Worm (Caenorhabditis elegans) whole organism, mixed stage, embryonic: ENCODE measurements around the gene str-171.
"Not testable (repeated sequence)": the region's sequence is repeated elsewhere in the genome, so short reads cannot be mapped to it uniquely, and the experiment has no call there.

Source experiments
- M03D4.4 ChIP-seq: sonication (generic microtip); optimal IDR thresholded peaks from 2 replicates; lab custom pipeline; 2017; ENCODE audit warnings: mild to moderate bottlenecking, missing genetic modification characterization, missing compliant biosample characterization
- bed-3 ChIP-seq: fragments of 200-800 bp; sonication (Bioruptor generic); optimal IDR thresholded peaks from 3 replicates; lab custom pipeline; 2018; ENCODE audit warnings: mild to moderate bottlenecking, missing genetic modification characterization, moderate library complexity, missing compliant biosample characterization
- ceh-39 ChIP-seq: fragments of 150-350 bp; optimal IDR thresholded peaks from 2 replicates; lab custom pipeline; 2014; ENCODE audit warnings: missing biosample characterization, missing genetic modification characterization
- ceh-83 ChIP-seq: fragments of 200-800 bp; sonication (Bioruptor generic); optimal IDR thresholded peaks from 2 replicates; lab custom pipeline; 2018; ENCODE audit warnings: mild to moderate bottlenecking, missing genetic modification characterization, missing compliant biosample characterization
- ces-1 ChIP-seq: fragments of 150-350 bp; optimal IDR thresholded peaks from 2 replicates; lab custom pipeline; 2014; ENCODE audit warnings: missing biosample characterization, missing genetic modification reagents, missing genetic modification characterization
- cnd-1 ChIP-seq: fragments of 200-800 bp; sonication (Bioruptor generic); optimal IDR thresholded peaks from 2 replicates; lab custom pipeline; 2018; ENCODE audit warnings: mild to moderate bottlenecking, missing genetic modification characterization, missing compliant biosample characterization
- drap-1 ChIP-seq: fragments of 200-800 bp; sonication (Bioruptor generic); optimal IDR thresholded peaks from 3 replicates; lab custom pipeline; 2018; ENCODE audit warnings: mild to moderate bottlenecking, missing genetic modification characterization, missing compliant biosample characterization
- elt-1 ChIP-seq: sonication (generic microtip); optimal IDR thresholded peaks from 2 replicates; lab custom pipeline; 2017; ENCODE audit warnings: missing genetic modification characterization, mild to moderate bottlenecking, missing compliant biosample characterization, antibody characterized with exemption, moderate library complexity, borderline replicate concordance; ENCODE audit not compliant: insufficient read depth
- elt-3 ChIP-seq: fragments of 150-350 bp; optimal IDR thresholded peaks from 2 replicates; lab custom pipeline; 2014; ENCODE audit warnings: missing biosample characterization, missing genetic modification characterization
- flh-1 ChIP-seq: fragments of 200-800 bp; sonication (Bioruptor generic); optimal IDR thresholded peaks from 2 replicates; lab custom pipeline; 2018; ENCODE audit warnings: mild to moderate bottlenecking, missing genetic modification characterization, moderate library complexity, missing compliant biosample characterization
- hlh-1 ChIP-seq: fragments of 150-350 bp; optimal IDR thresholded peaks from 2 replicates; lab custom pipeline; 2014; ENCODE audit warnings: missing biosample characterization, missing genetic modification reagents, missing genetic modification characterization
- lin-13 ChIP-seq: fragments of 150-350 bp; optimal IDR thresholded peaks from 2 replicates; lab custom pipeline; 2014; ENCODE audit warnings: missing biosample characterization, missing genetic modification characterization
- lin-32 ChIP-seq: fragments of 200-800 bp; sonication (Bioruptor generic); optimal IDR thresholded peaks from 2 replicates; lab custom pipeline; 2018; ENCODE audit warnings: mild to moderate bottlenecking, missing genetic modification characterization, missing compliant biosample characterization
- mab-5 ChIP-seq: fragments of 150-350 bp; optimal IDR thresholded peaks from 2 replicates; lab custom pipeline; 2014; ENCODE audit warnings: missing biosample characterization, missing genetic modification characterization
- mls-2 ChIP-seq: sonication (generic microtip); optimal IDR thresholded peaks from 2 replicates; lab custom pipeline; 2016; ENCODE audit warnings: mild to moderate bottlenecking, missing genetic modification characterization, moderate library complexity, missing compliant biosample characterization
- nhr-12 ChIP-seq: fragments of 150-350 bp; optimal IDR thresholded peaks from 2 replicates; lab custom pipeline; 2014; ENCODE audit warnings: missing biosample characterization, missing genetic modification characterization
- nhr-2 ChIP-seq: fragments of 150-350 bp; optimal IDR thresholded peaks from 2 replicates; lab custom pipeline; 2014; ENCODE audit warnings: missing biosample characterization, missing genetic modification characterization
- nhr-237 ChIP-seq: fragments of 150-350 bp; optimal IDR thresholded peaks from 2 replicates; lab custom pipeline; 2014; ENCODE audit warnings: missing biosample characterization, missing genetic modification characterization
- nhr-28 ChIP-seq: fragments of 150-350 bp; optimal IDR thresholded peaks from 2 replicates; lab custom pipeline; 2014; ENCODE audit warnings: missing biosample characterization, missing genetic modification characterization
- pha-4 ChIP-seq: fragments of 150-350 bp; optimal IDR thresholded peaks from 2 replicates; lab custom pipeline; 2018; ENCODE audit warnings: missing biosample characterization, missing genetic modification reagents, missing genetic modification characterization
- sem-2 ChIP-seq: fragments of 200-800 bp; sonication (Bioruptor generic); optimal IDR thresholded peaks from 2 replicates; lab custom pipeline; 2018; ENCODE audit warnings: mild to moderate bottlenecking, missing genetic modification characterization, missing compliant biosample characterization
- snpc-4 ChIP-seq: fragments of 150-350 bp; optimal IDR thresholded peaks from 2 replicates; lab custom pipeline; 2014; ENCODE audit warnings: missing biosample characterization, missing genetic modification characterization
- tbx-8 ChIP-seq: fragments of 200-800 bp; sonication (Bioruptor generic); optimal IDR thresholded peaks from 2 replicates; lab custom pipeline; 2018; ENCODE audit warnings: mild to moderate bottlenecking, missing genetic modification characterization, moderate library complexity, missing compliant biosample characterization
- unc-120 ChIP-seq: sonication (generic microtip); optimal IDR thresholded peaks from 2 replicates; lab custom pipeline; 2017; ENCODE audit warnings: missing genetic modification characterization, missing compliant biosample characterization; ENCODE audit not compliant: poor library complexity, severe bottlenecking
- unc-39 ChIP-seq: fragments of 150-350 bp; optimal IDR thresholded peaks from 2 replicates; lab custom pipeline; 2014; ENCODE audit warnings: missing biosample characterization, missing genetic modification characterization
- unc-62 ChIP-seq: fragments of 150-350 bp; optimal IDR thresholded peaks from 2 replicates; lab custom pipeline; 2014; ENCODE audit warnings: missing biosample characterization, missing genetic modification reagents, missing genetic modification characterization
- zip-8 ChIP-seq: fragments of 150-350 bp; optimal IDR thresholded peaks from 2 replicates; lab custom pipeline; 2014; ENCODE audit warnings: missing biosample characterization, missing genetic modification characterization

str-171 gene

ce11 chrV:15105893-15106598 lies 26.3 kb downstream of the str-171 start, which contains the start of gene C01G10.14:
Gene C01G10.14 (minus strand): TSS chrV:15105943.
- TF ChIP-seq snpc-4 (tag; lab: Kevin White, UChicago); lin-13 (tag; lab: Kevin White, UChicago); drap-1 (GFP tag; lab: Kevin White, UChicago): not testable (repeated sequence)

DNA sequence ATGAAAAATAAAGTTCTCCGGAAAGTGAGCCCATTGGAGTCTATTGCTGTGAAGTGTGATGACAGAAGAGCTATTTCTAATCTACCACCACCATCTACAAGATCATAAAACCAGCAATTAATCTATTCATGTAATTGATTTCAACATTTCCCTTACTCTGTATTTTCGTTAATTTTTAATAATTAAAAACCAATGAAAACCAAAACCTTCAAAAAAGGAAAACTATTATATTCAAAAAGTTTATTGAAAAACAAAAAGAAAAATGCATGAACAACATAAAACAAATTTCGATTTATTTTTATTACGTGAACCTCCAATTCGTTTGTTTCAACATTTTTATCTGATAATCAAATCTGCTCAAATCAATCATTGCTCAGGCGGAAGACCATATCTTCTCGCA lies 32.9 kb downstream of the str-171 start, which contains the start of gene C01G10.1:
TSS of gene C01G10.1 (plus strand) at position 301 of the 400 bp plus-strand sequence.
- TF ChIP-seq elt-1 (tag; lab: Kevin White, UChicago) (peak; percentile 7), ceh-39 (no peak), hlh-1 (no peak), nhr-12 (no peak)

DNA sequence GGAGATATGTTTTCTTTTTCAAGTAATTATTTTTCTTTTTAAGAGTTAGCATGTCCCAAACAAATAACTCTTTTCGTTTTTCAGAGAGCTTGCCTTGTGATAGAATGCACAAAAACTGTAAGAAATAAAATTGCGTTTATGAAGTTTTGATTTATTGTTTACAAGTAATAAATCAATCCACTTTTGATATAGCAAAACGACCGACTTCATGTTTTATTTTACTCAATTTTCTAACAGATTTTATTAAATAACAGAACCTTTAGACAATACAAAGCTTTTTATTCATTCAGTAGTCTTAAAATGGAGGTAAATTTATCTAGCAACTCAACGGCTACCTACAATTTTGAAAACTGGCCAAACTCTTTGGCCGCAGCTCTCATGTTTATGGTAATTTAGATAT lies 37.6 kb downstream of the str-171 start, which contains the start of gene srx-78:
TSS of gene srx-78 (plus strand) at position 301 of the 400 bp plus-strand sequence.
- TF ChIP-seq unc-39 (tag; lab: Kevin White, UChicago) (no peak), nhr-2 (tag; lab: Kevin White, UChicago) (no peak)
- TF ChIP-seq, all 35 proteins: peak for 0

ce11 chrV:15092666-15093065 lies 39.7 kb downstream of the str-171 start, which contains the start of gene txt-12:
Gene txt-12 (plus strand): TSS chrV:15092966.
- TF ChIP-seq ceh-39 (no peak), sem-2 (GFP tag; lab: Kevin White, UChicago) (no peak), pha-4 (no peak), snpc-4 (tag; lab: Kevin White, UChicago) (no peak), unc-62 (GFP tag; lab: Kevin White, UChicago) (no peak)
- TF ChIP-seq, all 35 proteins: peak for 0

ce11 chrV:15090457-15090856 lies 41.9 kb downstream of the str-171 start, which contains the start of gene C01G10.17:
Gene C01G10.17 (plus strand): TSS chrV:15090757.
- TF ChIP-seq ceh-39: no peak
- no peak for TF ChIP-seq nhr-28 (tag; lab: Kevin White, UChicago)
- TF ChIP-seq drap-1 (GFP tag; lab: Kevin White, UChicago): no peak
- TF ChIP-seq elt-3 (tag; lab: Kevin White, UChicago): no peak
- TF ChIP-seq mls-2: no peak
- TF ChIP-seq cnd-1 (tag; lab: Kevin White, UChicago): no peak
- TF ChIP-seq M03D4.4 (tag; lab: Kevin White, UChicago): no peak
- TF ChIP-seq mab-5 (tag; lab: Kevin White, UChicago): no peak
- no peak for TF ChIP-seq tbx-8
- no peak for TF ChIP-seq nhr-2 (tag; lab: Kevin White, UChicago)

DNA sequence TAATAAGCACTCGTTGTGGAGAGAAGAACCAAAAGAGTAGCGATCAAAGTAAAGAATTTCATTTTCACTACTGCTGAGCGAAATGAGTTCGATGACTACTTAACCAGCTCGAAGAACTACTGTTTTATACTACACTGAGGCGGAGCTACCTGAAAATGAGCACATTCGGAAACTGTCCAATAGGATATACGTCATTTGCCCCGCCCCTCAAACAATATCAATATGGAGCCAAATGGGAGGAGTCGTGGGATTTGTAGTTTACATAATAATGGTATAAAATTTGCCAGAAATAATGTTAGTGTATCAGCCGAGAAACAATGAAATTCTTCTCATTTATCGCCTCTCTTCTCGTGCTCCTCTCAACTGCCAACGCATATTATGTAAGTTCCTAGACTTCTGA lies 42.9 kb downstream of the str-171 start, which contains the start of the genes C01G10.5 and C01G10.4:
TSS of gene C01G10.5 (minus strand) at position 101 of the 400 bp plus-strand sequence.
TSS of gene C01G10.4 (plus strand) at position 303 of the 400 bp plus-strand sequence.
- TF ChIP-seq ceh-83 (no peak), snpc-4 (tag; lab: Kevin White, UChicago) (no peak), mls-2 (no peak), nhr-237 (tag; lab: Kevin White, UChicago) (no peak), bed-3 (GFP tag; lab: Kevin White, UChicago) (no peak), pha-4 (no peak), cnd-1 (tag; lab: Kevin White, UChicago) (no peak), nhr-2 (tag; lab: Kevin White, UChicago) (no peak), lin-13 (tag; lab: Kevin White, UChicago) (no peak), unc-120 (tag; lab: Kevin White, UChicago) (no peak), ceh-39 (no peak), lin-32 (no peak), nhr-28 (tag; lab: Kevin White, UChicago) (no peak), zip-8 (tag; lab: Kevin White, UChicago) (no peak), tbx-8 (no peak), ces-1 (GFP tag; lab: Kevin White, UChicago) (no peak), flh-1 (GFP tag; lab: Kevin White, UChicago) (no peak), sem-2 (GFP tag; lab: Kevin White, UChicago) (no peak)
- TF ChIP-seq, all 35 proteins: peak for 0
